Fruit fly (Drosophila melanogaster): Measurements from ENCODE around the gene Klp3A.

The Klp3A gene

dm6 chrX:2608470-2609157, 4.8 kb upstream of the Klp3A start, which contains the start of gene Smyd3 (continued):
- TF ChIP-seq CG18476 (GFP tag; optimal IDR thresholded peaks at IDR 0.05) (peak; percentile 62), CG34224 (GFP tag; IDR thresholded peaks at IDR 0.05; ENCODE audit: partially characterized antibody) (no peak), Mad (GFP tag; optimal IDR thresholded peaks at IDR 0.05) (peak; percentile 57), pnt (GFP tag; optimal IDR thresholded peaks at IDR 0.05) (peak; percentile 61), croc (GFP tag; conservative IDR thresholded peaks at IDR 0.05) (no peak; the same call in 2 of the 3 replicates), CG4404 (GFP tag; IDR thresholded peaks at IDR 0.05) (peak; percentile 55), nmo (GFP tag; optimal IDR thresholded peaks at IDR 0.05) (peak; percentile 67), sc (optimal IDR thresholded peaks at IDR 0.05) (no peak), sc (GFP tag; optimal IDR thresholded peaks at IDR 0.05) (peak; percentile 42), pzg (GFP tag; optimal IDR thresholded peaks at IDR 0.05) (peak; percentile 43), Dfd (GFP tag; optimal IDR thresholded peaks at IDR 0.05) (no peak), CG8924 (tag; optimal IDR thresholded peaks at IDR 0.05) (peak; percentile 69), bowl (GFP tag; IDR thresholded peaks at IDR 0.05) (peak; percentile 62; the same call in 1 of the 2 replicates), tap (tag; optimal IDR thresholded peaks at IDR 0.05) (no peak), oc (tag; optimal IDR thresholded peaks at IDR 0.05) (peak; percentile 15), CG6175 (GFP tag; IDR thresholded peaks at IDR 0.05) (peak; percentile 67; the same call in 1 of the 3 replicates), chif (GFP tag; optimal IDR thresholded peaks at IDR 0.05) (peak in 1 of 2 experiments; percentile 74), CG8478 (optimal IDR thresholded peaks at IDR 0.05) (no peak), CG10274 (GFP tag; optimal IDR thresholded peaks at IDR 0.05) (no peak), CG10979 (tag; optimal IDR thresholded peaks at IDR 0.05) (peak; percentile 65), sna (GFP tag; IDR thresholded peaks at IDR 0.05; ENCODE audit: partially characterized antibody) (no peak), sens (GFP tag) (peak; percentile 95), CG30403 (GFP tag; optimal IDR thresholded peaks at IDR 0.05) (peak; percentile 85), CG12219 (GFP tag; optimal IDR thresholded peaks at IDR 0.05) (peak; percentile 49), hb (GFP tag; IDR thresholded peaks at IDR 0.05; ENCODE audit: partially characterized antibody) (no peak), Side (GFP tag; optimal IDR thresholded peaks at IDR 0.05) (peak; percentile 62), BtbVII (GFP tag; optimal IDR thresholded peaks at IDR 0.05) (peak; percentile 40), Oli (tag; optimal IDR thresholded peaks at IDR 0.05) (peak; percentile 69), shn (GFP tag; optimal IDR thresholded peaks at IDR 0.05) (peak; percentile 66), grn (GFP tag; optimal IDR thresholded peaks at IDR 0.05) (no peak), CG17385 (GFP tag; optimal IDR thresholded peaks at IDR 0.05) (peak; percentile 67), TFAM (GFP tag; optimal IDR thresholded peaks at IDR 0.05) (no peak), dpn (GFP tag; optimal IDR thresholded peaks at IDR 0.05) (peak; percentile 80 to 81), zfh2 (GFP tag; optimal IDR thresholded peaks at IDR 0.05) (peak; percentile 76), mld (GFP tag; IDR thresholded peaks at IDR 0.05; ENCODE audit: partially characterized antibody) (no peak), Sox102F (GFP tag; optimal IDR thresholded peaks at IDR 0.05) (peak; percentile 79), ab (GFP tag; optimal IDR thresholded peaks at IDR 0.05) (peak; percentile 59), ase (GFP tag; IDR thresholded peaks at IDR 0.05) (peak; percentile 75), gcm2 (GFP tag; optimal IDR thresholded peaks at IDR 0.05) (peak; percentile 63), ERR (GFP tag; optimal IDR thresholded peaks at IDR 0.05) (peak; percentile 65), grau (tag; optimal IDR thresholded peaks at IDR 0.05) (peak; percentile 98), CG10321 (GFP tag; IDR thresholded peaks at IDR 0.05) (no peak; the same call in 1 of the 2 replicates), CG2678 (tag; optimal IDR thresholded peaks at IDR 0.05) (no peak), sug (tag; optimal IDR thresholded peaks at IDR 0.05) (peak; percentile 54), gcm (GFP tag; optimal IDR thresholded peaks at IDR 0.05) (no peak), CG17802 (tag; optimal IDR thresholded peaks at IDR 0.05) (peak; percentile 18), peb (GFP tag; IDR thresholded peaks at IDR 0.05) (0 out of 2 replicates have a peak, but pooled peaks have one; percentile 35), CG13624 (GFP tag; optimal IDR thresholded peaks at IDR 0.05) (peak; percentile 84), jing (GFP tag; optimal IDR thresholded peaks at IDR 0.05) (no peak), CG31365 (tag; optimal IDR thresholded peaks at IDR 0.05) (no peak)

All from whole organism, embryonic.